Fruit fly (Drosophila melanogaster): ENCODE measurements around the gene CG43703.

- no peak for TF ChIP-seq CG8478 (optimal IDR thresholded peaks at IDR 0.05)
- TF ChIP-seq CTCF (optimal IDR thresholded peaks at IDR 0.05): no peak
Measured at dm6 chr2L:3731055-3731454, 34.2 kb upstream of the CG43703 start.
